Fruit fly (Drosophila melanogaster) whole organism, embryonic: ENCODE measurements around the gene CG2533.

Experiments
- CG14667 ChIP-seq: fragments of 200-800 bp; sonication (Bioruptor generic); IDR thresholded peaks from 2 replicates; pipeline ENCODE4 v1.3.6; 2022; ENCODE audit warnings: missing biosample characterization, missing genetic modification characterization
- CG17802 ChIP-seq: fragments of 200-800 bp; sonication (Bioruptor generic); optimal IDR thresholded peaks from 2 replicates; lab custom pipeline; 2018; ENCODE audit warnings: missing biosample characterization, mild to moderate bottlenecking, missing genetic modification characterization, moderate library complexity
- CG3281 ChIP-seq: fragments of 200-800 bp; sonication (Bioruptor generic); optimal IDR thresholded peaks from 3 replicates; lab custom pipeline; 2017; ENCODE audit warnings: missing biosample characterization, mild to moderate bottlenecking, missing genetic modification characterization
- CG6765 ChIP-seq: fragments of 200-800 bp; sonication (Bioruptor generic); optimal IDR thresholded peaks from 3 replicates; lab custom pipeline; 2017; ENCODE audit warnings: missing biosample characterization, mild to moderate bottlenecking, missing genetic modification characterization
- HLHmδ ChIP-seq: fragments of 200-800 bp; sonication (Bioruptor generic); optimal IDR thresholded peaks from 2 replicates; lab custom pipeline; 2018; ENCODE audit warnings: missing biosample characterization, mild to moderate bottlenecking, missing genetic modification characterization, moderate library complexity
- Scr ChIP-seq: fragments of 200-800 bp; sonication (Bioruptor generic); IDR thresholded peaks from 2 replicates; pipeline ENCODE4 v1.3.6; 2022; ENCODE audit warnings: missing biosample characterization, missing genetic modification characterization; ENCODE audit not compliant: partially characterized antibody
- pan ChIP-seq, 4 experiments: fragments of >200 bp in 3 of 4; fragments of 200-800 bp in 1 of 4; sonication (Bioruptor generic) in 1 of 4; optimal IDR thresholded peaks in 3 of 4; IDR thresholded peaks in 1 of 4; 2 replicates each; pipeline versions ENCODE4 v1.3.6 to Lab custom; 2017 to 2022; ENCODE audit warnings: missing biosample characterization in 2 of 4, missing genetic modification characterization in 2 of 4, mixed read lengths in 1 of 4
- rib ChIP-seq: fragments of 200-800 bp; sonication (Bioruptor generic); IDR thresholded peaks from 2 replicates; pipeline ENCODE4 v1.3.6; 2022; ENCODE audit warnings: missing biosample characterization, missing genetic modification characterization
- vvl ChIP-seq: fragments of 200-800 bp; sonication (Bioruptor generic); IDR thresholded peaks from 2 replicates; pipeline ENCODE4 v1.3.6; 2022; ENCODE audit warnings: missing biosample characterization, missing genetic modification characterization

dm6 chrX:11640477-11640876, 36.5 kb upstream of the CG2533 start:
- TF ChIP-seq rib (no peak), HLHmδ (GFP tag; lab: Kevin White, UChicago) (no peak), Scr (GFP tag; lab: Robert Waterston, UW) (no peak), CG3281 (GFP tag; lab: Kevin White, UChicago) (no peak), CG6765 (no peak), CG14667 (no peak), pan (optimal IDR thresholded peaks at IDR 0.05; lab: Kevin White, UChicago) (no peak), pan (GFP tag; optimal IDR thresholded peaks at IDR 0.05 in 1 of 2, IDR thresholded peaks at IDR 0.05 in 1 of 2) (no peak), CG17802 (no peak), vvl (no peak)
